Worm (Caenorhabditis elegans) whole organism, L1 larva: Measurements from ENCODE around the gene cat-1.

Source experiments
- ama-1 ChIP-seq: fragments of 150-350 bp; optimal IDR thresholded peaks from 2 replicates; lab custom pipeline; 2014
- fkh-8 ChIP-seq: sonication (generic microtip); optimal IDR thresholded peaks from 2 replicates; lab custom pipeline; 2016; ENCODE audit warnings: mild to moderate bottlenecking, missing genetic modification characterization, missing compliant biosample characterization
- jun-1 ChIP-seq: fragments of 150-350 bp; optimal IDR thresholded peaks from 2 replicates; lab custom pipeline; 2014; ENCODE audit warnings: missing biosample characterization, missing genetic modification reagents, missing genetic modification characterization
- mef-2 ChIP-seq: fragments of 150-350 bp; optimal IDR thresholded peaks from 2 replicates; lab custom pipeline; 2014; ENCODE audit warnings: missing biosample characterization, missing genetic modification characterization
- nhr-11 ChIP-seq: fragments of 150-350 bp; optimal IDR thresholded peaks from 2 replicates; lab custom pipeline; 2014; ENCODE audit warnings: missing biosample characterization, missing genetic modification characterization
- nhr-76 ChIP-seq: sonication (generic microtip); optimal IDR thresholded peaks from 2 replicates; lab custom pipeline; 2017; ENCODE audit warnings: missing biosample characterization, missing genetic modification characterization
- nhr-77 ChIP-seq: fragments of 150-350 bp; optimal IDR thresholded peaks from 2 replicates; lab custom pipeline; 2014; ENCODE audit warnings: missing biosample characterization, missing genetic modification characterization
- snpc-4 ChIP-seq: fragments of 150-350 bp; optimal IDR thresholded peaks from 2 replicates; lab custom pipeline; 2014; ENCODE audit warnings: missing biosample characterization, missing genetic modification characterization
- swsn-7 ChIP-seq: sonication (generic microtip); optimal IDR thresholded peaks from 2 replicates; lab custom pipeline; 2016; ENCODE audit warnings: missing genetic modification characterization, missing compliant biosample characterization
- unc-62 ChIP-seq: fragments of 150-350 bp; optimal IDR thresholded peaks from 2 replicates; lab custom pipeline; 2014; ENCODE audit warnings: missing biosample characterization, missing genetic modification reagents, missing genetic modification characterization
- ztf-11 ChIP-seq, 2 experiments: sonication (generic microtip); optimal IDR thresholded peaks; 2 replicates each; lab custom pipeline; 2016 to 2017; ENCODE audit warnings: missing genetic modification characterization in 2 of 2, missing biosample characterization in 1 of 2, missing compliant biosample characterization in 1 of 2

ce11 chrX:5720124-5720523 is 9.6 kb upstream of the cat-1 start, which contains the start of gene C41G11.1:
- no peak for TF ChIP-seq unc-62 (GFP tag; lab: Kevin White, UChicago)
- TF ChIP-seq ztf-11 (tag; optimal IDR thresholded peaks at IDR 0.05; lab: Kevin White, UChicago) = no peak
- no peak for TF ChIP-seq swsn-7
- no peak for TF ChIP-seq fkh-8 (tag; lab: Kevin White, UChicago)
- TF ChIP-seq snpc-4 (tag; lab: Kevin White, UChicago) = no peak
- TF ChIP-seq jun-1 (tag; lab: Kevin White, UChicago) = no peak
- no peak for TF ChIP-seq nhr-11 (tag; lab: Kevin White, UChicago)
- TF ChIP-seq ama-1 (lab: Kevin White, UChicago) = no peak
- TF ChIP-seq mef-2 = no peak
- TF ChIP-seq nhr-77 (tag; lab: Kevin White, UChicago) = no peak
- no peak for TF ChIP-seq nhr-76 (tag; lab: Kevin White, UChicago)
